Worm (Caenorhabditis elegans) whole organism, midembryonic: ENCODE measurements around the gene T28D6.5.
A peak's percentile ranks its signal among the peaks of the same experiment; 100 is the strongest.

ENCODE experiments used
- T22C8.4 ChIP-seq: fragments of 200-800 bp; sonication (Bioruptor generic); IDR thresholded peaks from 2 replicates; pipeline ENCODE4 v1.3.6; 2022; ENCODE audit warnings: missing genetic modification characterization, missing compliant biosample characterization
- cog-1 ChIP-seq: sonication (generic microtip); optimal IDR thresholded peaks from 2 replicates; lab custom pipeline; 2016; ENCODE audit warnings: missing genetic modification characterization, missing compliant biosample characterization
- flt-1 ChIP-seq: fragments of 200-800 bp; sonication (Bioruptor generic); IDR thresholded peaks from 2 replicates; pipeline ENCODE4 v1.3.6; 2022; ENCODE audit warnings: missing genetic modification characterization, missing compliant biosample characterization
- klf-2 ChIP-seq: fragments of 200-800 bp; sonication (Bioruptor generic); conservative IDR thresholded peaks from 2 replicates; pipeline ENCODE4 v1.3.6; 2022; ENCODE audit warnings: missing genetic modification reagents, missing genetic modification characterization, missing compliant biosample characterization
- med-1 ChIP-seq: sonication (generic microtip); optimal IDR thresholded peaks from 2 replicates; lab custom pipeline; 2017; ENCODE audit warnings: missing genetic modification characterization, mild to moderate bottlenecking, missing compliant biosample characterization, antibody characterized with exemption, missing genetic modification reagents; ENCODE audit not compliant: insufficient read depth
- ref-1 ChIP-seq: fragments of 200-800 bp; sonication (Bioruptor generic); conservative IDR thresholded peaks from 2 replicates; pipeline ENCODE4 v1.3.6; 2022; ENCODE audit warnings: missing genetic modification reagents, missing genetic modification characterization, missing compliant biosample characterization
- tab-1 ChIP-seq: fragments of 200-800 bp; sonication (Bioruptor generic); IDR thresholded peaks from 2 replicates; pipeline ENCODE4 v1.3.6; 2022; ENCODE audit warnings: missing genetic modification characterization, missing compliant biosample characterization
- ztf-23 ChIP-seq: fragments of 200-800 bp; sonication (Bioruptor generic); IDR thresholded peaks from 2 replicates; pipeline ENCODE4 v1.3.6; 2022; ENCODE audit warnings: missing genetic modification reagents, missing genetic modification characterization, missing compliant biosample characterization
- ztf-29 ChIP-seq: fragments of 200-800 bp; sonication (Bioruptor generic); IDR thresholded peaks from 2 replicates; pipeline ENCODE4 v1.3.6; 2022; ENCODE audit warnings: missing genetic modification reagents, missing genetic modification characterization, missing compliant biosample characterization

The T28D6.5 gene

ce11 chrIII:11333032-11333732, at the start of gene T28D6.5:
Gene T28D6.5, plus strand, starts transcription at chrIII:11333682.
- TF ChIP-seq ref-1 (GFP tag; lab: Robert Waterston, UW) (no peak), flt-1 (GFP tag; lab: Robert Waterston, UW) (no peak), klf-2 (GFP tag; lab: Robert Waterston, UW) (no peak), cog-1 (tag; lab: Kevin White, UChicago) (no peak), tab-1 (GFP tag; lab: Robert Waterston, UW) (no peak), T22C8.4 (no peak), med-1 (no peak), ztf-29 (GFP tag; lab: Robert Waterston, UW) (no peak), ztf-23 (no peak)

ce11 chrIII:11286069-11286468, 47.4 kb upstream of the T28D6.5 start:
- TF ChIP-seq med-1 (no peak), flt-1 (GFP tag; lab: Robert Waterston, UW) (0 out of 2 replicates have a peak, but pooled peaks have one; percentile 34), klf-2 (GFP tag; lab: Robert Waterston, UW) (peak; percentile 38; the same call in 1 of the 2 replicates), T22C8.4 (no peak), ref-1 (GFP tag; lab: Robert Waterston, UW) (no peak), tab-1 (GFP tag; lab: Robert Waterston, UW) (no peak), cog-1 (tag; lab: Kevin White, UChicago) (peak; percentile 1), ztf-23 (no peak), ztf-29 (GFP tag; lab: Robert Waterston, UW) (no peak)

ce11 chrIII:11287340-11287739, 46.1 kb upstream of the T28D6.5 start:
- TF ChIP-seq tab-1 (GFP tag; lab: Robert Waterston, UW) (no peak), T22C8.4 (peak; percentile 81)

- TF ChIP-seq tab-1 (GFP tag; lab: Robert Waterston, UW) (no peak), ref-1 (GFP tag; lab: Robert Waterston, UW) (no peak), flt-1 (GFP tag; lab: Robert Waterston, UW) (no peak), ztf-29 (GFP tag; lab: Robert Waterston, UW) (no peak), T22C8.4 (peak; percentile 63), cog-1 (tag; lab: Kevin White, UChicago) (no peak)
These were observed 45.2 kb upstream of the T28D6.5 start for ce11 chrIII:11288295-11288694.

ce11 chrIII:11289876-11290275, 43.6 kb upstream of the T28D6.5 start:
- TF ChIP-seq cog-1 (tag; lab: Kevin White, UChicago) (no peak), tab-1 (GFP tag; lab: Robert Waterston, UW) (no peak), ztf-23 (no peak), flt-1 (GFP tag; lab: Robert Waterston, UW) (no peak), T22C8.4 (no peak), med-1 (no peak), ref-1 (GFP tag; lab: Robert Waterston, UW) (no peak), klf-2 (GFP tag; lab: Robert Waterston, UW) (no peak)

- TF ChIP-seq ztf-23: peak; percentile 65; the same call in 1 of the 2 replicates
- 0 out of 2 replicates have a peak, but pooled peaks have one; percentile 51 for TF ChIP-seq klf-2 (GFP tag; lab: Robert Waterston, UW)
- TF ChIP-seq med-1: no peak
- no peak for TF ChIP-seq ref-1 (GFP tag; lab: Robert Waterston, UW)
- TF ChIP-seq flt-1 (GFP tag; lab: Robert Waterston, UW): 0 out of 2 replicates have a peak, but pooled peaks have one; percentile 41
These were observed 42.9 kb upstream of the T28D6.5 start, which contains the start of the genes gly-9, mib-1 and smc-3 for ce11 chrIII:11290554-11290953. Gene gly-9, minus strand, starts transcription at chrIII:11290580. Gene mib-1, minus strand, starts transcription at chrIII:11290676. Gene smc-3, plus strand, starts transcription at chrIII:11290904.

- no peak for TF ChIP-seq ref-1 (GFP tag; lab: Robert Waterston, UW)
- TF ChIP-seq ztf-29 (GFP tag; lab: Robert Waterston, UW): no peak
- no peak for TF ChIP-seq tab-1 (GFP tag; lab: Robert Waterston, UW)
These were observed 22.0 kb upstream of the T28D6.5 start, which contains the start of gene rab-35 for ce11 chrIII:11311466-11311865. Gene rab-35, minus strand, starts transcription at chrIII:11311566.

ce11 chrIII:11317164-11317620, 16.3 kb upstream of the T28D6.5 start, which contains the start of gene mcm-10:
Gene mcm-10, plus strand, starts transcription at chrIII:11317570.
- TF ChIP-seq T22C8.4 (no peak; the same call in 1 of the 2 replicates), flt-1 (GFP tag; lab: Robert Waterston, UW) (peak; percentile 31; the same call in 1 of the 2 replicates), cog-1 (tag; lab: Kevin White, UChicago) (peak; percentile 85), ztf-23 (peak; percentile 76; the same call in 1 of the 2 replicates), tab-1 (GFP tag; lab: Robert Waterston, UW) (no peak), klf-2 (GFP tag; lab: Robert Waterston, UW) (peak; percentile 68; the same call in 1 of the 2 replicates), med-1 (no peak), ztf-29 (GFP tag; lab: Robert Waterston, UW) (peak; percentile 40; the same call in 1 of the 2 replicates), ref-1 (GFP tag; lab: Robert Waterston, UW) (no peak)

ce11 chrIII:11318131-11318530, 15.4 kb upstream of the T28D6.5 start, which contains the start of gene teg-1:
Gene teg-1, minus strand, starts transcription at chrIII:11318231.
- TF ChIP-seq klf-2 (GFP tag; lab: Robert Waterston, UW): no peak
- no peak for TF ChIP-seq cog-1 (tag; lab: Kevin White, UChicago)
- TF ChIP-seq tab-1 (GFP tag; lab: Robert Waterston, UW): no peak
- no peak for TF ChIP-seq ztf-29 (GFP tag; lab: Robert Waterston, UW)
- TF ChIP-seq med-1: no peak
- TF ChIP-seq T22C8.4: no peak
- no peak for TF ChIP-seq ref-1 (GFP tag; lab: Robert Waterston, UW)
- TF ChIP-seq ztf-23: no peak
- TF ChIP-seq flt-1 (GFP tag; lab: Robert Waterston, UW): no peak

ce11 chrIII:11324093-11324492, 9.4 kb upstream of the T28D6.5 start:
- no peak for TF ChIP-seq ref-1 (GFP tag; lab: Robert Waterston, UW)
- no peak for TF ChIP-seq ztf-23
- TF ChIP-seq cog-1 (tag; lab: Kevin White, UChicago): no peak
- TF ChIP-seq ztf-29 (GFP tag; lab: Robert Waterston, UW): no peak
- no peak for TF ChIP-seq med-1
- no peak for TF ChIP-seq flt-1 (GFP tag; lab: Robert Waterston, UW)
- no peak for TF ChIP-seq tab-1 (GFP tag; lab: Robert Waterston, UW)
- no peak for TF ChIP-seq klf-2 (GFP tag; lab: Robert Waterston, UW)
- no peak for TF ChIP-seq T22C8.4
